Worm (Caenorhabditis elegans) whole organism, young adult: Measurements from ENCODE around the gene col-20.

Source experiments
- C17E4.6 ChIP-seq: fragments of 200-800 bp; sonication (Bioruptor generic); IDR thresholded peaks from 2 replicates; pipeline ENCODE4 v1.3.6; 2022; ENCODE audit warnings: missing genetic modification reagents, missing genetic modification characterization, missing compliant biosample characterization
- F22D6.2 ChIP-seq: sonication (generic microtip); optimal IDR thresholded peaks from 2 replicates; lab custom pipeline; 2016; ENCODE audit warnings: mild to moderate bottlenecking, missing genetic modification characterization, missing compliant biosample characterization
- F49E8.2 ChIP-seq: sonication (generic microtip); optimal IDR thresholded peaks from 3 replicates; lab custom pipeline; 2017; ENCODE audit warnings: missing genetic modification characterization, mild to moderate bottlenecking, missing compliant biosample characterization, antibody characterized with exemption, moderate library complexity; ENCODE audit not compliant: insufficient read depth
- K12H6.12 ChIP-seq: fragments of 200-800 bp; sonication (Bioruptor generic); optimal IDR thresholded peaks from 2 replicates; lab custom pipeline; 2018; ENCODE audit warnings: mild to moderate bottlenecking, missing genetic modification characterization, missing compliant biosample characterization
- T07F8.4 ChIP-seq: sonication (generic microtip); optimal IDR thresholded peaks from 2 replicates; lab custom pipeline; 2016; ENCODE audit warnings: mild to moderate bottlenecking, missing genetic modification characterization, moderate library complexity, missing compliant biosample characterization
- ZK185.1 ChIP-seq: sonication (generic microtip); optimal IDR thresholded peaks from 2 replicates; lab custom pipeline; 2016; ENCODE audit warnings: mild to moderate bottlenecking, missing genetic modification characterization, missing compliant biosample characterization; ENCODE audit not compliant: poor library complexity, severe bottlenecking
- aptf-3 ChIP-seq: fragments of 200-800 bp; sonication (Bioruptor generic); IDR thresholded peaks from 2 replicates; pipeline ENCODE4 v1.3.6; 2022; ENCODE audit warnings: missing genetic modification characterization, missing compliant biosample characterization
- atf-7 ChIP-seq: sonication (generic microtip); optimal IDR thresholded peaks from 2 replicates; lab custom pipeline; 2017; ENCODE audit warnings: mild to moderate bottlenecking, missing genetic modification characterization, missing compliant biosample characterization
- cebp-1 ChIP-seq, 2 experiments: fragments of 200-800 bp in 1 of 2; sonication (Bioruptor generic) in 1 of 2; sonication (generic microtip) in 1 of 2; IDR thresholded peaks in 1 of 2; optimal IDR thresholded peaks in 1 of 2; 2 replicates each; pipeline versions ENCODE4 v1.3.6 to Lab custom; 2017 to 2022; ENCODE audit warnings: missing compliant biosample characterization in 2 of 2, missing genetic modification characterization in 2 of 2, mild to moderate bottlenecking in 1 of 2, missing genetic modification reagents in 1 of 2, moderate library complexity in 1 of 2
- cebp-2 ChIP-seq: fragments of 200-800 bp; sonication (Bioruptor generic); IDR thresholded peaks from 2 replicates; pipeline ENCODE4 v1.3.6; 2022; ENCODE audit warnings: missing genetic modification characterization, missing compliant biosample characterization
- ceh-27 ChIP-seq: fragments of 200-800 bp; sonication (Bioruptor generic); optimal IDR thresholded peaks from 2 replicates; lab custom pipeline; 2018; ENCODE audit warnings: mild to moderate bottlenecking, missing genetic modification characterization, moderate library complexity, missing compliant biosample characterization
- hlh-12 ChIP-seq: sonication (generic microtip); optimal IDR thresholded peaks from 2 replicates; lab custom pipeline; 2016; ENCODE audit warnings: missing genetic modification characterization, missing compliant biosample characterization
- lin-54 ChIP-seq: fragments of 200-800 bp; sonication (Bioruptor generic); optimal IDR thresholded peaks from 2 replicates; lab custom pipeline; 2018; ENCODE audit warnings: mild to moderate bottlenecking, missing genetic modification characterization, missing compliant biosample characterization
- madf-3 ChIP-seq: fragments of 200-800 bp; sonication (Bioruptor generic); IDR thresholded peaks from 2 replicates; pipeline ENCODE4 v1.3.6; 2022; ENCODE audit warnings: missing genetic modification reagents, missing genetic modification characterization, missing compliant biosample characterization
- mcd-1 ChIP-seq: fragments of 200-800 bp; sonication (Bioruptor generic); IDR thresholded peaks from 2 replicates; pipeline ENCODE4 v1.3.6; 2022; ENCODE audit warnings: missing genetic modification reagents, missing genetic modification characterization, missing compliant biosample characterization
- mel-28 ChIP-seq: sonication (generic microtip); optimal IDR thresholded peaks from 2 replicates; lab custom pipeline; 2016; ENCODE audit warnings: borderline replicate concordance, mild to moderate bottlenecking, missing genetic modification characterization, missing compliant biosample characterization
- repo-1 ChIP-seq: sonication (generic microtip); optimal IDR thresholded peaks from 2 replicates; lab custom pipeline; 2017; ENCODE audit warnings: mild to moderate bottlenecking, missing genetic modification characterization, missing compliant biosample characterization
- snpc-1.1 ChIP-seq: sonication (generic microtip); optimal IDR thresholded peaks from 2 replicates; lab custom pipeline; 2017; ENCODE audit warnings: missing genetic modification characterization, mild to moderate bottlenecking, missing compliant biosample characterization, antibody characterized with exemption, moderate library complexity, missing genotype, missing genetic modification reagents; ENCODE audit not compliant: insufficient read depth
- xnd-1 ChIP-seq: sonication (generic microtip); optimal IDR thresholded peaks from 2 replicates; lab custom pipeline; 2016; ENCODE audit warnings: missing genotype, missing genetic modification reagents, missing genetic modification characterization, missing compliant biosample characterization
- ztf-3 ChIP-seq: fragments of 200-800 bp; sonication (Bioruptor generic); optimal IDR thresholded peaks from 2 replicates; lab custom pipeline; 2018; ENCODE audit warnings: mild to moderate bottlenecking, missing genetic modification characterization, missing compliant biosample characterization

Gene col-20

DNA sequence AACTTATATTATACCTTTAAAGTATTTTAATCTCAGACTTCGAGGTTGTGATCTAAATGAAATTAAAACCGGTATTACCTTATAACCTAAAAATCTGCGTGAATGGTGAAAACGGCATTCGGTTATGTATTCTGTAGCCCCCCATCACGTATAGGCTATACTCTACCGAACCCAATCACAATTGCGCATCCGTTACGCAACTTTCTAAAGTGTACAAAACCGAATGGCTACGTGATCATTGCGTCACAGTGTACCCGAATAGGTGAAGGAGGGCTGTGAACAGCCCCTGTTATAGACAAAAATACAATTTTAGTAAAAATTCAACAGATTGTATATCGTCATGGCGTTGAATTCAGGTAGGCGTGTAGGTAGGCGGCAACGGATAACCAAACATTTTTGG is 48.0 kb downstream of the col-20 start:
- TF ChIP-seq F22D6.2 (tag; lab: Kevin White, UChicago) (no peak), mel-28 (no peak), atf-7 (tag; lab: Kevin White, UChicago) (no peak), snpc-1.1 (no peak), cebp-2 (GFP tag; lab: Robert Waterston, UW) (no peak), ceh-27 (GFP tag; lab: Kevin White, UChicago) (no peak)

ce11 chrII:4821739-4822138 is 48.9 kb downstream of the col-20 start, which contains the start of gene lact-5:
TSS of gene lact-5 (minus strand) at chrII:4821739.
- TF ChIP-seq F49E8.2 (tag; lab: Kevin White, UChicago) (no peak), C17E4.6 (GFP tag; lab: Robert Waterston, UW) (no peak), cebp-1 (GFP tag; IDR thresholded peaks at IDR 0.05; lab: Robert Waterston, UW) (no peak), cebp-1 (tag; optimal IDR thresholded peaks at IDR 0.05; lab: Kevin White, UChicago) (no peak), repo-1 (no peak), snpc-1.1 (no peak), ztf-3 (GFP tag; lab: Kevin White, UChicago) (no peak), mcd-1 (no peak), hlh-12 (tag; lab: Kevin White, UChicago) (no peak), madf-3 (GFP tag; lab: Robert Waterston, UW) (no peak), K12H6.12 (tag; lab: Kevin White, UChicago) (no peak), aptf-3 (GFP tag; lab: Robert Waterston, UW) (no peak), lin-54 (GFP tag; lab: Kevin White, UChicago) (no peak), T07F8.4 (no peak), ZK185.1 (no peak), xnd-1 (tag; lab: Kevin White, UChicago) (no peak)
